Worm (Caenorhabditis elegans): ENCODE data around the gene F09B12.7.

- no peak for TF ChIP-seq jun-1 (tag; optimal IDR thresholded peaks at IDR 0.05)
- no peak for TF ChIP-seq elt-1 (tag; optimal IDR thresholded peaks at IDR 0.05)
- no peak for TF ChIP-seq nhr-76 (tag; optimal IDR thresholded peaks at IDR 0.05)
- no peak for TF ChIP-seq unc-62 (GFP tag; optimal IDR thresholded peaks at IDR 0.05)
- no peak for TF ChIP-seq pqm-1 (tag; optimal IDR thresholded peaks at IDR 0.05)
- TF ChIP-seq fkh-2 (tag; optimal IDR thresholded peaks at IDR 0.05): no peak
- no peak for TF ChIP-seq unc-39 (tag; optimal IDR thresholded peaks at IDR 0.05)
- TF ChIP-seq lin-39 (tag; optimal IDR thresholded peaks at IDR 0.05): no peak
- no peak for TF ChIP-seq zag-1 (tag; optimal IDR thresholded peaks at IDR 0.05)
- no peak for TF ChIP-seq nhr-25 (tag; optimal IDR thresholded peaks at IDR 0.05)
- no peak for TF ChIP-seq ceh-28 (tag; optimal IDR thresholded peaks at IDR 0.05)
- no peak for TF ChIP-seq sea-2 (GFP tag; optimal IDR thresholded peaks at IDR 0.05)
- TF ChIP-seq ztf-11 (tag; optimal IDR thresholded peaks at IDR 0.05): no peak
- TF ChIP-seq fos-1 (tag; optimal IDR thresholded peaks at IDR 0.05): no peak
These were observed 37.0 kb downstream of the F09B12.7 start for ce11 chrX:15057900-15058299.

Data from whole organism, L3 larva.